Fruit fly (Drosophila melanogaster): Measurements from ENCODE around the gene CG17154.

DNA sequence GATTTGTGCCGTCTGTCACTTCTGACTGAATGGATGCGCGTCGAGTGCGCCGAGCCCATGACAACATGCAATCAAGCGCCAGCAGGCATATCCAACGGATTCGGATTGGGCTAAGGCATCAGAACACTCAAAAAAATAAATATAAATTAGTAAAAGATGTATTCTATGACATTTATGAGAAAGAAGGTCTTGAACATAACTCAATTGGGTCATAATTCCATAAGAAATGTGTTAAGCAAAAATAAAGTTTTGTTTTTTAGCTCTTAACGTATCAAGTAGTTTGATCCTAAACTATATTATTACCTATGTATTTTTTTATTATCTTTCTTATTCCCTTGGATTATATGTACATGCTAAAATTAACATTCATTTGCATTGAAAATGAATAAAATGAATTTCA is 25.2 kb downstream of the CG17154 start:
- no peak for TF ChIP-seq eg (GFP tag; IDR thresholded peaks at IDR 0.05)
- TF ChIP-seq Lpt (GFP tag; optimal IDR thresholded peaks at IDR 0.05) = no peak
- TF ChIP-seq CG8119 (GFP tag; IDR thresholded peaks at IDR 0.05) = no peak
- TF ChIP-seq lz (GFP tag; optimal IDR thresholded peaks at IDR 0.05) = no peak
- peak; percentile 75 for TF ChIP-seq Eip78C (GFP tag)
- no peak for TF ChIP-seq Smox (GFP tag; optimal IDR thresholded peaks at IDR 0.05)
- TF ChIP-seq Hr39 (GFP tag; optimal IDR thresholded peaks at IDR 0.05) = no peak
- TF ChIP-seq CG6854 (GFP tag; optimal IDR thresholded peaks at IDR 0.05) = peak; percentile 3
- TF ChIP-seq CG6163 (GFP tag; IDR thresholded peaks at IDR 0.05) = 0 out of 3 replicates have a peak, but pooled peaks have one; percentile 40
- TF ChIP-seq CG7368 (GFP tag; optimal IDR thresholded peaks at IDR 0.05) = no peak
- TF ChIP-seq svp (GFP tag) = no peak
- TF ChIP-seq fd59A (GFP tag; optimal IDR thresholded peaks at IDR 0.05) = no peak
- TF ChIP-seq CG3032 (tag; optimal IDR thresholded peaks at IDR 0.05) = peak; percentile 45
- TF ChIP-seq topi (GFP tag; optimal IDR thresholded peaks at IDR 0.05) = no peak

Measured in whole organism, prepupa.